Fruit fly (Drosophila melanogaster) whole organism, embryonic: Measurements from ENCODE around the gene CG43980.

ENCODE experiments used
- Aef1 ChIP-seq: fragments of 200-800 bp; sonication (Bioruptor generic); IDR thresholded peaks from 3 replicates; pipeline ENCODE4 v1.3.6; 2022; ENCODE audit warnings: missing biosample characterization, missing genetic modification characterization
- Atf6 ChIP-seq: fragments of 200-800 bp; sonication (Bioruptor generic); IDR thresholded peaks from 2 replicates; pipeline ENCODE4 v1.3.6; 2022; ENCODE audit warnings: missing biosample characterization, missing genetic modification characterization
- BEAF-32 ChIP-seq: fragments of 200-800 bp; sonication (Bioruptor generic); optimal IDR thresholded peaks from 3 replicates; lab custom pipeline; 2017; ENCODE audit warnings: missing biosample characterization, missing genetic modification characterization, mild to moderate bottlenecking, moderate library complexity, missing genetic modification reagents
- CG10267 ChIP-seq: fragments of 200-800 bp; sonication (Bioruptor generic); optimal IDR thresholded peaks from 2 replicates; lab custom pipeline; 2018; ENCODE audit warnings: missing biosample characterization, mild to moderate bottlenecking, missing genetic modification characterization, moderate library complexity
- CG10462 ChIP-seq: fragments of 200-800 bp; sonication (Bioruptor generic); optimal IDR thresholded peaks from 2 replicates; lab custom pipeline; 2016; ENCODE audit warnings: missing biosample characterization, missing genetic modification characterization
- CG12744 ChIP-seq: fragments of 200-800 bp; sonication (Bioruptor generic); optimal IDR thresholded peaks from 2 replicates; lab custom pipeline; 2016; ENCODE audit warnings: missing biosample characterization, missing genetic modification characterization
- CG14441 ChIP-seq: fragments of 200-800 bp; sonication (Bioruptor generic); IDR thresholded peaks from 2 replicates; pipeline ENCODE4 v1.3.6; 2022; ENCODE audit warnings: missing biosample characterization, missing genetic modification characterization
- CG2712 ChIP-seq: fragments of 200-800 bp; optimal IDR thresholded peaks from 3 replicates; lab custom pipeline; 2019; ENCODE audit warnings: missing biosample characterization, mild to moderate bottlenecking, missing genetic modification characterization, moderate library complexity
- CG30403 ChIP-seq: fragments of 200-800 bp; sonication (Bioruptor generic); optimal IDR thresholded peaks from 3 replicates; lab custom pipeline; 2016; ENCODE audit warnings: missing biosample characterization, missing genetic modification characterization
- CG32772 ChIP-seq: fragments of 200-800 bp; sonication (Bioruptor generic); IDR thresholded peaks from 2 replicates; pipeline ENCODE4 v1.3.6; 2022; ENCODE audit warnings: missing biosample characterization, missing genetic modification characterization
- CG4282 ChIP-seq: fragments of 200-800 bp; sonication (Bioruptor generic); optimal IDR thresholded peaks from 2 replicates; lab custom pipeline; 2016; ENCODE audit warnings: missing biosample characterization, missing genetic modification characterization
- CG5953 ChIP-seq: fragments of 200-800 bp; sonication (Bioruptor generic); IDR thresholded peaks from 2 replicates; pipeline ENCODE4 v1.3.6; 2022; ENCODE audit warnings: missing biosample characterization, missing genetic modification characterization
- CG6254 ChIP-seq: fragments of 200-800 bp; sonication (Bioruptor generic); optimal IDR thresholded peaks from 3 replicates; lab custom pipeline; 2017; ENCODE audit warnings: mild to moderate bottlenecking, missing biosample characterization, missing genetic modification reagents, missing genetic modification characterization
- CG7271 ChIP-seq: fragments of 200-800 bp; sonication (Bioruptor generic); optimal IDR thresholded peaks from 2 replicates; lab custom pipeline; 2018; ENCODE audit warnings: missing biosample characterization, mild to moderate bottlenecking, missing genetic modification characterization, moderate library complexity
- CG9215 ChIP-seq: fragments of 200-800 bp; sonication (Bioruptor generic); IDR thresholded peaks from 2 replicates; pipeline ENCODE4 v1.3.6; 2022; ENCODE audit warnings: missing biosample characterization, missing genetic modification characterization
- Camta ChIP-seq: fragments of 200-800 bp; sonication (Bioruptor generic); optimal IDR thresholded peaks from 2 replicates; lab custom pipeline; 2016; ENCODE audit warnings: missing biosample characterization, missing genetic modification characterization
- CoRest ChIP-seq: fragments of 200-800 bp; sonication (Bioruptor generic); optimal IDR thresholded peaks from 3 replicates; lab custom pipeline; 2018; ENCODE audit warnings: missing biosample characterization, mild to moderate bottlenecking, missing genetic modification characterization, moderate library complexity
- Dad ChIP-seq: fragments of 200-800 bp; sonication (Bioruptor generic); optimal IDR thresholded peaks from 3 replicates; lab custom pipeline; 2016; ENCODE audit warnings: missing biosample characterization, missing genetic modification characterization
- Gsc ChIP-seq: fragments of 200-800 bp; sonication (Bioruptor generic); IDR thresholded peaks from 2 replicates; pipeline ENCODE4 v1.3.6; 2022; ENCODE audit warnings: missing biosample characterization, missing genetic modification characterization
- Hr51 ChIP-seq, 2 experiments: fragments of 200-800 bp; sonication (Bioruptor generic); optimal IDR thresholded peaks; 2 replicates in 1 of 2; 3 replicates in 1 of 2; lab custom pipeline; 2016 to 2018; ENCODE audit warnings: missing biosample characterization in 2 of 2, missing genetic modification characterization in 2 of 2, mild to moderate bottlenecking in 1 of 2, moderate library complexity in 1 of 2
- Mad ChIP-seq: fragments of 200-800 bp; sonication (Bioruptor generic); optimal IDR thresholded peaks from 2 replicates; lab custom pipeline; 2016; ENCODE audit warnings: missing biosample characterization, missing genetic modification characterization
- NC2β ChIP-seq: fragments of 200-800 bp; sonication (Bioruptor generic); optimal IDR thresholded peaks from 2 replicates; lab custom pipeline; 2016; ENCODE audit warnings: missing biosample characterization, missing genetic modification characterization
- Rx ChIP-seq: fragments of 200-800 bp; sonication (Bioruptor generic); IDR thresholded peaks from 2 replicates; pipeline ENCODE4 v1.3.6; 2022; ENCODE audit warnings: missing biosample characterization, missing genetic modification characterization
- Side ChIP-seq: fragments of 200-800 bp; sonication (Bioruptor generic); optimal IDR thresholded peaks from 2 replicates; lab custom pipeline; 2016; ENCODE audit warnings: missing biosample characterization, missing genetic modification characterization
- Sry-β ChIP-seq: fragments of 200-800 bp; sonication (Bioruptor generic); optimal IDR thresholded peaks from 2 replicates; lab custom pipeline; 2018; ENCODE audit warnings: missing biosample characterization, mild to moderate bottlenecking, missing genetic modification characterization, moderate library complexity
- Stat92E ChIP-seq, 3 experiments: fragments of >200 bp in 2 of 3; fragments of 200-800 bp in 1 of 3; sonication (Bioruptor generic) in 1 of 3; optimal IDR thresholded peaks; 2 replicates each; lab custom pipeline; 2017 to 2019; ENCODE audit warnings: missing biosample characterization in 3 of 3, missing genetic modification characterization in 3 of 3, mild to moderate bottlenecking in 1 of 3, moderate library complexity in 1 of 3
- Trl ChIP-seq, 3 experiments: fragments of >200 bp in 2 of 3; fragments of 200-800 bp in 1 of 3; sonication (Bioruptor generic) in 1 of 3; optimal IDR thresholded peaks; 2 replicates in 1 of 3; 3 replicates in 2 of 3; lab custom pipeline; 2016 to 2017; ENCODE audit warnings: missing biosample characterization in 1 of 3, missing genetic modification characterization in 1 of 3
- aop ChIP-seq: fragments of 200-800 bp; sonication (Bioruptor generic); IDR thresholded peaks from 2 replicates; pipeline ENCODE4 v1.3.6; 2022; ENCODE audit warnings: missing biosample characterization, missing genetic modification characterization
- ase ChIP-seq: fragments of 200-800 bp; sonication (Bioruptor generic); IDR thresholded peaks from 3 replicates; pipeline ENCODE4 v1.3.6; 2022; ENCODE audit warnings: missing biosample characterization, missing genetic modification characterization
- bowl ChIP-seq: fragments of 200-800 bp; sonication (Bioruptor generic); IDR thresholded peaks from 2 replicates; pipeline ENCODE4 v1.3.6; 2022; ENCODE audit warnings: missing biosample characterization, missing genetic modification characterization
- br ChIP-seq: fragments of >200 bp; optimal IDR thresholded peaks from 2 replicates; lab custom pipeline; 2017
- cad ChIP-seq: fragments of >200 bp; optimal IDR thresholded peaks from 2 replicates; lab custom pipeline; 2017; ENCODE audit warnings: missing biosample characterization, missing genetic modification characterization
- cg ChIP-seq: fragments of 200-800 bp; sonication (Bioruptor generic); optimal IDR thresholded peaks from 3 replicates; lab custom pipeline; 2019; ENCODE audit warnings: missing biosample characterization, mild to moderate bottlenecking, missing genetic modification characterization, moderate library complexity
- ci ChIP-seq: fragments of 200-800 bp; sonication (Bioruptor generic); IDR thresholded peaks from 3 replicates; pipeline ENCODE4 v1.3.6; 2022; ENCODE audit warnings: missing biosample characterization, missing genetic modification characterization
- dm ChIP-seq: fragments of 200-800 bp; sonication (Bioruptor generic); optimal IDR thresholded peaks from 3 replicates; lab custom pipeline; 2016; ENCODE audit warnings: missing biosample characterization, missing genetic modification characterization
- ewg ChIP-seq: fragments of 200-800 bp; sonication (Bioruptor generic); optimal IDR thresholded peaks from 3 replicates; lab custom pipeline; 2017; ENCODE audit warnings: mild to moderate bottlenecking, missing biosample characterization, missing genetic modification reagents, missing genetic modification characterization
- gce ChIP-seq: fragments of 200-800 bp; sonication (Bioruptor generic); IDR thresholded peaks from 3 replicates; pipeline ENCODE4 v1.3.6; 2022; ENCODE audit warnings: missing biosample characterization, missing genetic modification characterization
- gem ChIP-seq: fragments of 200-800 bp; sonication (Bioruptor generic); optimal IDR thresholded peaks from 2 replicates; lab custom pipeline; 2019; ENCODE audit warnings: missing biosample characterization, mild to moderate bottlenecking, missing genetic modification characterization, moderate library complexity
- her ChIP-seq: fragments of 200-800 bp; sonication (Bioruptor generic); optimal IDR thresholded peaks from 2 replicates; lab custom pipeline; 2016; ENCODE audit warnings: missing biosample characterization, missing genetic modification characterization
- hkb ChIP-seq, 2 experiments: fragments of 200-800 bp in 1 of 2; fragments of >200 bp in 1 of 2; sonication (Bioruptor generic) in 1 of 2; IDR thresholded peaks in 1 of 2; optimal IDR thresholded peaks in 1 of 2; 2 replicates each; pipeline versions ENCODE4 v1.3.6 to Lab custom; 2017 to 2022; ENCODE audit warnings: missing biosample characterization in 1 of 2, missing genetic modification characterization in 1 of 2
- inv ChIP-seq: fragments of 200-800 bp; sonication (Bioruptor generic); IDR thresholded peaks from 2 replicates; pipeline ENCODE4 v1.3.6; 2022; ENCODE audit warnings: missing biosample characterization, missing genetic modification characterization; ENCODE audit not compliant: partially characterized antibody
- maf-S ChIP-seq: fragments of 200-800 bp; sonication (Bioruptor generic); optimal IDR thresholded peaks from 2 replicates; lab custom pipeline; 2016; ENCODE audit warnings: missing biosample characterization, missing genetic modification characterization
- org-1 ChIP-seq: fragments of 200-800 bp; sonication (Bioruptor generic); optimal IDR thresholded peaks from 2 replicates; lab custom pipeline; 2017; ENCODE audit warnings: missing biosample characterization, missing genetic modification characterization
- phol ChIP-seq: fragments of 200-800 bp; sonication (Bioruptor generic); optimal IDR thresholded peaks from 3 replicates; lab custom pipeline; 2018; ENCODE audit warnings: missing biosample characterization, mild to moderate bottlenecking, missing genetic modification characterization, moderate library complexity
- salm ChIP-seq: fragments of 200-800 bp; sonication (Bioruptor generic); optimal IDR thresholded peaks from 2 replicates; lab custom pipeline; 2018; ENCODE audit warnings: missing biosample characterization, mild to moderate bottlenecking, missing genetic modification characterization
- sens ChIP-seq: fragments of 200-800 bp; sonication (Bioruptor generic); peaks from one replicate; lab custom pipeline; 2016; ENCODE audit warnings: missing biosample characterization, missing genetic modification characterization
- sim ChIP-seq: fragments of 200-800 bp; sonication (Bioruptor generic); IDR thresholded peaks from 2 replicates; pipeline ENCODE4 v1.3.6; 2022; ENCODE audit warnings: missing biosample characterization, missing genetic modification characterization
- ssp ChIP-seq: fragments of 200-800 bp; sonication (Bioruptor generic); IDR thresholded peaks from 2 replicates; pipeline ENCODE4 v1.3.6; 2022; ENCODE audit warnings: missing biosample characterization, missing genetic modification characterization
- stwl ChIP-seq: fragments of 200-800 bp; sonication (Bioruptor generic); optimal IDR thresholded peaks from 3 replicates; lab custom pipeline; 2018; ENCODE audit warnings: missing biosample characterization, mild to moderate bottlenecking, missing genetic modification characterization, moderate library complexity
- tx ChIP-seq: fragments of 200-800 bp; sonication (Bioruptor generic); optimal IDR thresholded peaks from 2 replicates; lab custom pipeline; 2016; ENCODE audit warnings: missing biosample characterization, missing genetic modification characterization
- vvl ChIP-seq: fragments of 200-800 bp; sonication (Bioruptor generic); IDR thresholded peaks from 2 replicates; pipeline ENCODE4 v1.3.6; 2022; ENCODE audit warnings: missing biosample characterization, missing genetic modification characterization

The CG43980 gene

dm6 chr3L:21679687-21680086 lies 34.9 kb downstream of the CG43980 start, which contains the start of the genes Als2 and CG11248 (continued):
- TF ChIP-seq Stat92E (GFP tag; optimal IDR thresholded peaks at IDR 0.05; lab: Kevin White, UChicago) = no peak
- peak; percentile 64 for TF ChIP-seq CG9215 (GFP tag; lab: Robert Waterston, UW)
- peak; percentile 86 for TF ChIP-seq CG2712 (tag; lab: Kevin White, UChicago)
- TF ChIP-seq stwl (tag; lab: Kevin White, UChicago) = peak; percentile 82
- TF ChIP-seq her (GFP tag; lab: Kevin White, UChicago) = no peak
- peak; percentile 90 for TF ChIP-seq gem (tag; lab: Kevin White, UChicago)
- TF ChIP-seq gce (GFP tag; lab: Robert Waterston, UW) = 0 out of 3 replicates have a peak, but pooled peaks have one; percentile 17
- peak; percentile 30; the same call in 1 of the 2 replicates for TF ChIP-seq Atf6 (GFP tag; lab: Robert Waterston, UW)
- peak; percentile 60 for TF ChIP-seq maf-S (GFP tag; lab: Kevin White, UChicago)
- TF ChIP-seq CG32772 (GFP tag; lab: Robert Waterston, UW) = peak; percentile 63
- TF ChIP-seq vvl = peak; percentile 64
- peak; percentile 87 for TF ChIP-seq CoRest (tag; lab: Kevin White, UChicago)
- TF ChIP-seq sim (GFP tag; lab: Robert Waterston, UW) = no peak
- TF ChIP-seq Rx = peak; percentile 40; the same call in 1 of the 2 replicates
- no peak for TF ChIP-seq Trl (optimal IDR thresholded peaks at IDR 0.05; lab: Kevin White, UChicago)
- peak; percentile 71 for TF ChIP-seq Trl (GFP tag; optimal IDR thresholded peaks at IDR 0.05; lab: Kevin White, UChicago)
- peak; percentile 96 for TF ChIP-seq sens (GFP tag; lab: Kevin White, UChicago)
- TF ChIP-seq tx (GFP tag; lab: Kevin White, UChicago) = peak; percentile 56
- TF ChIP-seq Mad (GFP tag; lab: Kevin White, UChicago) = peak; percentile 67
- TF ChIP-seq Sry-β (GFP tag; lab: Kevin White, UChicago) = peak; percentile 61
- TF ChIP-seq CG6254 (GFP tag; lab: Kevin White, UChicago) = no peak
- TF ChIP-seq org-1 = no peak
- no peak for TF ChIP-seq br (lab: Kevin White, UChicago)
- TF ChIP-seq Gsc = no peak
- TF ChIP-seq CG5953 = 0 out of 2 replicates have a peak, but pooled peaks have one; percentile 52
- no peak for TF ChIP-seq ci (GFP tag; lab: Robert Waterston, UW)
- no peak for TF ChIP-seq salm (tag; lab: Kevin White, UChicago)
- no peak for TF ChIP-seq hkb (optimal IDR thresholded peaks at IDR 0.05; lab: Kevin White, UChicago)
- TF ChIP-seq hkb (GFP tag; IDR thresholded peaks at IDR 0.05; lab: Robert Waterston, UW) = peak; percentile 61
- no peak for TF ChIP-seq CG12744 (GFP tag; lab: Kevin White, UChicago)
- no peak for TF ChIP-seq CG4282 (GFP tag; lab: Kevin White, UChicago)
- peak; percentile 43 for TF ChIP-seq CG7271 (tag; lab: Kevin White, UChicago)
- TF ChIP-seq ewg (GFP tag; lab: Kevin White, UChicago) = peak; percentile 52
- TF ChIP-seq bowl = no peak
- peak; percentile 46 for TF ChIP-seq NC2β (GFP tag; lab: Kevin White, UChicago)
- TF ChIP-seq inv (GFP tag; lab: Robert Waterston, UW) = no peak
- TF ChIP-seq cad (GFP tag; lab: Kevin White, UChicago) = no peak
- TF ChIP-seq ssp (GFP tag; lab: Robert Waterston, UW) = peak; percentile 78
- TF ChIP-seq phol (tag; lab: Kevin White, UChicago) = peak; percentile 90
- TF ChIP-seq ase (GFP tag; lab: Robert Waterston, UW) = 0 out of 3 replicates have a peak, but pooled peaks have one; percentile 18
- peak; percentile 36 for TF ChIP-seq Dad
- no peak for TF ChIP-seq aop (GFP tag; lab: Robert Waterston, UW)
- peak; percentile 30 for TF ChIP-seq CG10462 (GFP tag; lab: Kevin White, UChicago)
- peak; percentile 55 for TF ChIP-seq Camta (GFP tag; lab: Kevin White, UChicago)
- peak; percentile 72 for TF ChIP-seq CG14441
- TF ChIP-seq dm = peak; percentile 58
- no peak for TF ChIP-seq cg
- TF ChIP-seq Aef1 (GFP tag; lab: Robert Waterston, UW) = peak; percentile 69
- TF ChIP-seq CG10267 (tag; lab: Kevin White, UChicago) = peak; percentile 73
- peak; percentile 60 for TF ChIP-seq BEAF-32 (GFP tag; lab: Kevin White, UChicago)
- peak in 1 of 2 experiments; percentile 64 for TF ChIP-seq Hr51 (GFP tag; optimal IDR thresholded peaks at IDR 0.05; lab: Kevin White, UChicago)
- TF ChIP-seq CG30403 (GFP tag; lab: Kevin White, UChicago) = peak; percentile 85
- TF ChIP-seq Side (GFP tag; lab: Kevin White, UChicago) = peak; percentile 59
